Fruit fly (Drosophila melanogaster) whole organism, pupa: ENCODE results near the gene CG2604.

ENCODE experiments used
- CG10348 ChIP-seq: fragments of 200-800 bp; sonication (Bioruptor generic); IDR thresholded peaks from 2 replicates; pipeline ENCODE4 v1.3.6; 2022; ENCODE audit warnings: missing biosample characterization, missing genetic modification characterization
- CG12605 ChIP-seq: fragments of 200-800 bp; sonication (Bioruptor generic); IDR thresholded peaks from 2 replicates; pipeline ENCODE4 v1.3.6; 2022; ENCODE audit warnings: missing biosample characterization, missing genetic modification characterization
- CG13204 ChIP-seq: fragments of 200-800 bp; sonication (Bioruptor generic); optimal IDR thresholded peaks from 2 replicates; lab custom pipeline; 2018; ENCODE audit warnings: missing biosample characterization, mild to moderate bottlenecking, missing genetic modification characterization, moderate library complexity
- CG14655 ChIP-seq: fragments of 200-800 bp; sonication (Bioruptor generic); optimal IDR thresholded peaks from 3 replicates; lab custom pipeline; 2017; ENCODE audit warnings: mild to moderate bottlenecking, missing biosample characterization, missing genetic modification reagents, missing genetic modification characterization
- CG15710 ChIP-seq: fragments of 200-800 bp; sonication (Bioruptor generic); optimal IDR thresholded peaks from 2 replicates; lab custom pipeline; 2018; ENCODE audit warnings: missing biosample characterization, mild to moderate bottlenecking, missing genetic modification characterization, moderate library complexity
- CG17806 ChIP-seq: fragments of 200-800 bp; sonication (Bioruptor generic); optimal IDR thresholded peaks from 2 replicates; lab custom pipeline; 2018; ENCODE audit warnings: missing biosample characterization, mild to moderate bottlenecking, missing genetic modification characterization, moderate library complexity
- CG32121 ChIP-seq: fragments of 200-800 bp; sonication (Bioruptor generic); IDR thresholded peaks from 2 replicates; pipeline ENCODE4 v1.3.6; 2022; ENCODE audit warnings: missing biosample characterization, missing genetic modification characterization
- CG34367 ChIP-seq: fragments of 200-800 bp; sonication (Bioruptor generic); optimal IDR thresholded peaks from 2 replicates; lab custom pipeline; 2018; ENCODE audit warnings: missing biosample characterization, mild to moderate bottlenecking, missing genetic modification characterization
- CG4496 ChIP-seq: fragments of 200-800 bp; sonication (Bioruptor generic); IDR thresholded peaks from 3 replicates; pipeline ENCODE4 v1.3.6; 2022; ENCODE audit warnings: missing biosample characterization, missing genetic modification characterization
- CG8159 ChIP-seq: fragments of 200-800 bp; sonication (Bioruptor generic); optimal IDR thresholded peaks from 3 replicates; lab custom pipeline; 2018; ENCODE audit warnings: missing biosample characterization, mild to moderate bottlenecking, missing genetic modification characterization, moderate library complexity
- CG8301 ChIP-seq: fragments of 200-800 bp; sonication (Bioruptor generic); optimal IDR thresholded peaks from 2 replicates; lab custom pipeline; 2018; ENCODE audit warnings: missing biosample characterization, mild to moderate bottlenecking, missing genetic modification characterization
- CG9948 ChIP-seq: fragments of 200-800 bp; sonication (Bioruptor generic); optimal IDR thresholded peaks from 2 replicates; lab custom pipeline; 2018; ENCODE audit warnings: missing biosample characterization, mild to moderate bottlenecking, missing genetic modification characterization, moderate library complexity
- D1 ChIP-seq: fragments of 200-800 bp; sonication (Bioruptor generic); optimal IDR thresholded peaks from 2 replicates; lab custom pipeline; 2018; ENCODE audit warnings: missing biosample characterization, mild to moderate bottlenecking, missing genetic modification characterization, moderate library complexity
- EcR ChIP-seq: fragments of 200-800 bp; sonication (Bioruptor generic); optimal IDR thresholded peaks from 3 replicates; lab custom pipeline; 2019; ENCODE audit warnings: missing biosample characterization, missing genetic modification characterization, mild to moderate bottlenecking, moderate library complexity, missing genetic modification reagents
- Ets98B ChIP-seq: fragments of 200-800 bp; sonication (Bioruptor generic); IDR thresholded peaks from 2 replicates; pipeline ENCODE4 v1.3.6; 2022; ENCODE audit warnings: missing biosample characterization, missing genetic modification characterization
- Pif1A ChIP-seq: fragments of 200-800 bp; sonication (Bioruptor generic); optimal IDR thresholded peaks from 3 replicates; lab custom pipeline; 2016; ENCODE audit warnings: missing biosample characterization, missing genetic modification characterization
- Pif1B ChIP-seq: fragments of 200-800 bp; sonication (Bioruptor generic); optimal IDR thresholded peaks from 3 replicates; lab custom pipeline; 2016; ENCODE audit warnings: missing biosample characterization, missing genetic modification characterization
- Snoo ChIP-seq: fragments of 200-800 bp; sonication (Bioruptor generic); optimal IDR thresholded peaks from 3 replicates; lab custom pipeline; 2017; ENCODE audit warnings: missing biosample characterization, mild to moderate bottlenecking, missing genetic modification characterization, inconsistent platforms
- fd96Ca ChIP-seq: fragments of 200-800 bp; sonication (Bioruptor generic); IDR thresholded peaks from 3 replicates; pipeline ENCODE4 v1.3.6; 2022; ENCODE audit warnings: missing biosample characterization, missing genetic modification characterization
- gl ChIP-seq: fragments of 200-800 bp; sonication (Bioruptor generic); optimal IDR thresholded peaks from 2 replicates; lab custom pipeline; 2018; ENCODE audit warnings: missing biosample characterization, mild to moderate bottlenecking, missing genetic modification characterization
- rn ChIP-seq: fragments of 200-800 bp; sonication (Bioruptor generic); IDR thresholded peaks from 2 replicates; pipeline ENCODE4 v1.3.6; 2022; ENCODE audit warnings: missing biosample characterization, missing genetic modification characterization

The CG2604 gene

dm6 chr3R:5263311-5264250 lies 40.4 kb upstream of the CG2604 start:
- TF ChIP-seq CG15710 (tag; lab: Kevin White, UChicago) (peak; percentile 77), CG34367 (peak; percentile 37), CG17806 (peak; percentile 62), Pif1A (GFP tag; lab: Kevin White, UChicago) (peak; percentile 56), CG32121 (GFP tag; lab: Robert Waterston, UW) (0 out of 2 replicates have a peak, but pooled peaks have one; percentile 57), Snoo (tag; lab: Kevin White, UChicago) (peak; percentile 36), EcR (GFP tag; lab: Kevin White, UChicago) (peak; percentile 94), rn (GFP tag; lab: Robert Waterston, UW) (no peak), CG10348 (GFP tag; lab: Robert Waterston, UW) (no peak), CG12605 (no peak), CG9948 (tag; lab: Kevin White, UChicago) (peak; percentile 77), CG14655 (peak; percentile 65), Pif1B (peak; percentile 61), CG8301 (tag; lab: Kevin White, UChicago) (peak; percentile 28), D1 (tag; lab: Kevin White, UChicago) (peak; percentile 49), gl (tag; lab: Kevin White, UChicago) (no peak), fd96Ca (GFP tag; lab: Robert Waterston, UW) (0 out of 3 replicates have a peak, but pooled peaks have one; percentile 44), CG4496 (GFP tag; lab: Robert Waterston, UW) (0 out of 3 replicates have a peak, but pooled peaks have one; percentile 12), CG13204 (GFP tag; lab: Kevin White, UChicago) (peak; percentile 44), Ets98B (GFP tag; lab: Robert Waterston, UW) (no peak), CG8159 (peak; percentile 81)

dm6 chr3R:5262592-5262991 lies 39.4 kb upstream of the CG2604 start, which contains the start of gene Tim17a2:
TSS of gene Tim17a2 (minus strand) at chr3R:5262692.
- TF ChIP-seq CG4496 (GFP tag; lab: Robert Waterston, UW) (no peak), CG8159 (no peak), CG15710 (tag; lab: Kevin White, UChicago) (no peak), CG13204 (GFP tag; lab: Kevin White, UChicago) (no peak)

- TF ChIP-seq CG4496 (GFP tag; lab: Robert Waterston, UW) (no peak), EcR (GFP tag; lab: Kevin White, UChicago) (no peak), CG34367 (no peak), CG14655 (no peak), Pif1A (GFP tag; lab: Kevin White, UChicago) (no peak), CG8159 (no peak), CG17806 (no peak)
- TF ChIP-seq, all 21 proteins: peak for 0
Measured at dm6 chr3R:5261996-5262535, 38.9 kb upstream of the CG2604 start.

- TF ChIP-seq Pif1B, result no peak
- no peak for TF ChIP-seq CG4496 (GFP tag; lab: Robert Waterston, UW)
- TF ChIP-seq CG9948 (tag; lab: Kevin White, UChicago), result no peak
- TF ChIP-seq CG8159, result no peak
- no peak for TF ChIP-seq Ets98B (GFP tag; lab: Robert Waterston, UW)
- TF ChIP-seq rn (GFP tag; lab: Robert Waterston, UW), result no peak
- TF ChIP-seq CG10348 (GFP tag; lab: Robert Waterston, UW), result no peak
- no peak for TF ChIP-seq EcR (GFP tag; lab: Kevin White, UChicago)
- TF ChIP-seq CG32121 (GFP tag; lab: Robert Waterston, UW), result no peak
- TF ChIP-seq CG8301 (tag; lab: Kevin White, UChicago), result no peak
- TF ChIP-seq fd96Ca (GFP tag; lab: Robert Waterston, UW), result no peak
- no peak for TF ChIP-seq CG12605
- TF ChIP-seq Pif1A (GFP tag; lab: Kevin White, UChicago), result no peak
- TF ChIP-seq CG17806, result no peak
- TF ChIP-seq D1 (tag; lab: Kevin White, UChicago), result no peak
- no peak for TF ChIP-seq gl (tag; lab: Kevin White, UChicago)
Measured at dm6 chr3R:5261262-5261661, 38.1 kb upstream of the CG2604 start.

dm6 chr3R:5257147-5257487 lies 34.0 kb upstream of the CG2604 start:
- TF ChIP-seq CG4496 (GFP tag; lab: Robert Waterston, UW) (peak; percentile 14; the same call in 1 of the 3 replicates), fd96Ca (GFP tag; lab: Robert Waterston, UW) (no peak)

dm6 chr3R:5256462-5257146 lies 33.4 kb upstream of the CG2604 start, which contains the start of the genes Enoph and Hph:
TSS of gene Enoph (minus strand) at chr3R:5256681.
TSS of gene Hph (plus strand) at chr3R:5257037.
- TF ChIP-seq D1 (tag; lab: Kevin White, UChicago) (no peak), CG14655 (no peak), CG9948 (tag; lab: Kevin White, UChicago) (peak; percentile 46), CG34367 (peak; percentile 52), gl (tag; lab: Kevin White, UChicago) (no peak), Snoo (tag; lab: Kevin White, UChicago) (peak; percentile 52), CG12605 (0 out of 2 replicates have a peak, but pooled peaks have one; percentile 9), CG17806 (peak; percentile 58), CG15710 (tag; lab: Kevin White, UChicago) (peak; percentile 69), Pif1B (peak; percentile 54), CG8159 (peak; percentile 63), CG13204 (GFP tag; lab: Kevin White, UChicago) (no peak), CG10348 (GFP tag; lab: Robert Waterston, UW) (no peak), CG4496 (GFP tag; lab: Robert Waterston, UW) (peak; percentile 73), rn (GFP tag; lab: Robert Waterston, UW) (no peak), CG32121 (GFP tag; lab: Robert Waterston, UW) (0 out of 2 replicates have a peak, but pooled peaks have one; percentile 25), fd96Ca (GFP tag; lab: Robert Waterston, UW) (peak; percentile 78), EcR (GFP tag; lab: Kevin White, UChicago) (no peak), CG8301 (tag; lab: Kevin White, UChicago) (peak; percentile 50), Pif1A (GFP tag; lab: Kevin White, UChicago) (peak; percentile 31), Ets98B (GFP tag; lab: Robert Waterston, UW) (no peak)
